Worm (Caenorhabditis elegans): ENCODE data around the gene math-5.
"Not testable (repeated sequence)": the region's sequence is repeated elsewhere in the genome, so short reads cannot be mapped to it uniquely, and the experiment has no call there.

Gene math-5

ce11 chrII:1862334-1862733 lies 20.3 kb downstream of the math-5 start, which contains the start of gene fbxb-98:
fbxb-98 (plus strand) TSS chrII:1862634.
- not testable (repeated sequence) for TF ChIP-seq zip-5, hlh-6, pax-1 (tag; optimal IDR thresholded peaks at IDR 0.05)

ce11 chrII:1861285-1861793 lies 21.3 kb downstream of the math-5 start, which contains the start of gene C16C4.18:
C16C4.18 (minus strand) TSS chrII:1861335.
- not testable (repeated sequence) for TF ChIP-seq sdc-2, hlh-15, fkh-6 (tag; optimal IDR thresholded peaks at IDR 0.05)

ce11 chrII:1854094-1854493 lies 28.5 kb downstream of the math-5 start, which contains the start of gene fbxb-95:
fbxb-95 (plus strand) TSS chrII:1854394.
- TF ChIP-seq fkh-6, elt-2, ceh-30 (tag; optimal IDR thresholded peaks at IDR 0.05): not testable (repeated sequence)

- TF ChIP-seq syd-9 (tag; optimal IDR thresholded peaks at IDR 0.05) (no peak), pha-4 (tag; optimal IDR thresholded peaks at IDR 0.05) (no peak)
Observed at ce11 chrII:1852503-1852902, 30.1 kb downstream of the math-5 start, which contains the start of gene C52E2.2. C52E2.2 (plus strand) TSS chrII:1852803.

ce11 chrII:1851716-1852115 lies 30.9 kb downstream of the math-5 start:
- TF ChIP-seq dmd-4 (tag; optimal IDR thresholded peaks at IDR 0.05; ENCODE audit: borderline replicate concordance) (no peak), hlh-15 (tag; optimal IDR thresholded peaks at IDR 0.05) (no peak), ceh-2 (tag; optimal IDR thresholded peaks at IDR 0.05) (no peak), pqm-1 (tag; optimal IDR thresholded peaks at IDR 0.05) (peak; percentile 79), zip-5 (tag; optimal IDR thresholded peaks at IDR 0.05) (no peak), ceh-6 (GFP tag; optimal IDR thresholded peaks at IDR 0.05) (no peak), elt-2 (tag; optimal IDR thresholded peaks at IDR 0.05) (peak; percentile 99), ztf-16 (tag; optimal IDR thresholded peaks at IDR 0.05) (no peak)

- TF ChIP-seq nhr-232 (tag; optimal IDR thresholded peaks at IDR 0.05) (no peak), ceh-6 (GFP tag; optimal IDR thresholded peaks at IDR 0.05) (no peak), elt-2 (tag; optimal IDR thresholded peaks at IDR 0.05) (peak; percentile 89)
Observed at ce11 chrII:1850840-1851294, 31.7 kb downstream of the math-5 start, which contains the start of gene C52E2.3. C52E2.3 (plus strand) TSS chrII:1851244.

- no peak for TF ChIP-seq ceh-34 (tag; optimal IDR thresholded peaks at IDR 0.05)
- no peak for TF ChIP-seq ceh-14 (tag; optimal IDR thresholded peaks at IDR 0.05)
- TF ChIP-seq ceh-2 (tag; optimal IDR thresholded peaks at IDR 0.05) = no peak
- no peak for TF ChIP-seq ahr-1 (tag; optimal IDR thresholded peaks at IDR 0.05)
- TF ChIP-seq syd-9 (tag; optimal IDR thresholded peaks at IDR 0.05) = no peak
- no peak for TF ChIP-seq nhr-11 (tag; optimal IDR thresholded peaks at IDR 0.05)
- no peak for TF ChIP-seq unc-3 (GFP tag; conservative IDR thresholded peaks at IDR 0.05)
- TF ChIP-seq unc-3 (tag; optimal IDR thresholded peaks at IDR 0.05) = no peak
Observed at ce11 chrII:1850299-1850698, 32.3 kb downstream of the math-5 start, which contains the start of gene fbxb-96. fbxb-96 (minus strand) TSS chrII:1850399.

- no peak for TF ChIP-seq npax-4 (tag; optimal IDR thresholded peaks at IDR 0.05)
- TF ChIP-seq ama-1 (optimal IDR thresholded peaks at IDR 0.05) = no peak
- no peak for TF ChIP-seq gmeb-2 (tag; optimal IDR thresholded peaks at IDR 0.05)
- TF ChIP-seq F13H6.1 (tag; optimal IDR thresholded peaks at IDR 0.05) = no peak
- TF ChIP-seq nfya-1 (tag; optimal IDR thresholded peaks at IDR 0.05) = no peak
- TF ChIP-seq unc-42 (tag; optimal IDR thresholded peaks at IDR 0.05) = no peak
- TF ChIP-seq che-1 (tag; optimal IDR thresholded peaks at IDR 0.05) = no peak
- no peak for TF ChIP-seq nhr-232 (tag; optimal IDR thresholded peaks at IDR 0.05)
- TF ChIP-seq ceh-48 (tag; optimal IDR thresholded peaks at IDR 0.05) = no peak
- no peak for TF ChIP-seq mec-3 (tag; optimal IDR thresholded peaks at IDR 0.05; ENCODE audit: borderline replicate concordance)
- no peak for TF ChIP-seq lin-11 (tag; optimal IDR thresholded peaks at IDR 0.05)
- no peak for TF ChIP-seq sox-4 (tag; optimal IDR thresholded peaks at IDR 0.05)
- no peak for TF ChIP-seq pag-3 (tag; optimal IDR thresholded peaks at IDR 0.05; ENCODE audit: borderline replicate concordance)
- no peak for TF ChIP-seq K02D7.2 (tag; optimal IDR thresholded peaks at IDR 0.05)
- no peak for TF ChIP-seq elt-2 (tag; optimal IDR thresholded peaks at IDR 0.05)
- no peak for TF ChIP-seq ceh-45 (GFP tag; IDR thresholded peaks at IDR 0.05)
- no peak for TF ChIP-seq nhr-11 (tag; optimal IDR thresholded peaks at IDR 0.05)
- no peak for TF ChIP-seq pha-4 (tag; optimal IDR thresholded peaks at IDR 0.05)
Observed at ce11 chrII:1848109-1848508, 34.5 kb downstream of the math-5 start, which contains the start of gene fbxb-97. fbxb-97 (minus strand) TSS chrII:1848161.

Data from whole organism, late embryonic.